Fruit fly (Drosophila melanogaster) whole organism, embryonic: ENCODE results near the gene CG4459.

Experiments used
- Atf3 ChIP-seq: fragments of 200-800 bp; sonication (Bioruptor generic); optimal IDR thresholded peaks from 3 replicates; lab custom pipeline; 2016; ENCODE audit warnings: missing biosample characterization, missing genetic modification characterization
- CG10147 ChIP-seq: fragments of 200-800 bp; sonication (Bioruptor generic); optimal IDR thresholded peaks from 2 replicates; lab custom pipeline; 2019; ENCODE audit warnings: missing biosample characterization, mild to moderate bottlenecking, missing genetic modification characterization, moderate library complexity
- CG10267 ChIP-seq: fragments of 200-800 bp; sonication (Bioruptor generic); optimal IDR thresholded peaks from 2 replicates; lab custom pipeline; 2018; ENCODE audit warnings: missing biosample characterization, mild to moderate bottlenecking, missing genetic modification characterization, moderate library complexity
- CG10543 ChIP-seq: fragments of 200-800 bp; sonication (Bioruptor generic); optimal IDR thresholded peaks from 3 replicates; lab custom pipeline; 2017; ENCODE audit warnings: missing biosample characterization, mild to moderate bottlenecking, missing genetic modification characterization, moderate library complexity
- CG12942 ChIP-seq: fragments of 200-800 bp; sonication (Bioruptor generic); optimal IDR thresholded peaks from 3 replicates; lab custom pipeline; 2016; ENCODE audit warnings: missing biosample characterization, missing genetic modification characterization
- CG13424 ChIP-seq: fragments of 200-800 bp; sonication (Bioruptor generic); optimal IDR thresholded peaks from 2 replicates; lab custom pipeline; 2019; ENCODE audit warnings: missing biosample characterization, mild to moderate bottlenecking, missing genetic modification characterization, moderate library complexity
- CG15073 ChIP-seq: fragments of 200-800 bp; sonication (Bioruptor generic); optimal IDR thresholded peaks from 2 replicates; lab custom pipeline; 2016; ENCODE audit warnings: missing biosample characterization, missing genetic modification characterization
- CG15696 ChIP-seq: fragments of 200-800 bp; sonication (Bioruptor generic); optimal IDR thresholded peaks from 2 replicates; lab custom pipeline; 2019; ENCODE audit warnings: missing biosample characterization, mild to moderate bottlenecking, missing genetic modification characterization, moderate library complexity
- CG17361 ChIP-seq: fragments of 200-800 bp; sonication (Bioruptor generic); IDR thresholded peaks from 3 replicates; pipeline ENCODE4 v1.3.6; 2022; ENCODE audit warnings: missing biosample characterization, missing genetic modification characterization
- CG18262 ChIP-seq: fragments of 200-800 bp; optimal IDR thresholded peaks from 3 replicates; lab custom pipeline; 2019; ENCODE audit warnings: missing biosample characterization, mild to moderate bottlenecking, missing genetic modification characterization, moderate library complexity
- CG30431 ChIP-seq: fragments of 200-800 bp; sonication (Bioruptor generic); optimal IDR thresholded peaks from 2 replicates; lab custom pipeline; 2017; ENCODE audit warnings: missing biosample characterization, missing genetic modification characterization
- CG31441 ChIP-seq: fragments of 200-800 bp; sonication (Bioruptor generic); IDR thresholded peaks from 2 replicates; pipeline ENCODE4 v1.3.6; 2022; ENCODE audit warnings: missing biosample characterization, missing genetic modification characterization
- CG32772 ChIP-seq: fragments of 200-800 bp; sonication (Bioruptor generic); IDR thresholded peaks from 2 replicates; pipeline ENCODE4 v1.3.6; 2022; ENCODE audit warnings: missing biosample characterization, missing genetic modification characterization
- CG4360 ChIP-seq: fragments of 200-800 bp; sonication (Bioruptor generic); IDR thresholded peaks from 2 replicates; pipeline ENCODE4 v1.3.6; 2022; ENCODE audit warnings: missing biosample characterization, missing genetic modification characterization
- CG5953 ChIP-seq: fragments of 200-800 bp; sonication (Bioruptor generic); IDR thresholded peaks from 2 replicates; pipeline ENCODE4 v1.3.6; 2022; ENCODE audit warnings: missing biosample characterization, missing genetic modification characterization
- CG8281 ChIP-seq: fragments of 200-800 bp; sonication (Bioruptor generic); optimal IDR thresholded peaks from 2 replicates; lab custom pipeline; 2018; ENCODE audit warnings: missing biosample characterization, mild to moderate bottlenecking, missing genetic modification characterization, moderate library complexity
- CG8359 ChIP-seq: fragments of 200-800 bp; sonication (Bioruptor generic); optimal IDR thresholded peaks from 2 replicates; lab custom pipeline; 2017; ENCODE audit warnings: missing biosample characterization, mild to moderate bottlenecking, missing genetic modification characterization, borderline replicate concordance
- CG9727 ChIP-seq: fragments of 200-800 bp; sonication (Bioruptor generic); optimal IDR thresholded peaks from 3 replicates; lab custom pipeline; 2017; ENCODE audit warnings: missing biosample characterization, mild to moderate bottlenecking, missing genetic modification characterization
- CG9817 ChIP-seq: fragments of 200-800 bp; sonication (Bioruptor generic); optimal IDR thresholded peaks from 2 replicates; lab custom pipeline; 2018; ENCODE audit warnings: missing biosample characterization, mild to moderate bottlenecking, missing genetic modification characterization, moderate library complexity
- CHES-1-like ChIP-seq: fragments of 200-800 bp; sonication (Bioruptor generic); optimal IDR thresholded peaks from 2 replicates; lab custom pipeline; 2016; ENCODE audit warnings: missing biosample characterization, missing genetic modification characterization
- D19B ChIP-seq: fragments of 200-800 bp; sonication (Bioruptor generic); optimal IDR thresholded peaks from 2 replicates; lab custom pipeline; 2017; ENCODE audit warnings: missing biosample characterization, mild to moderate bottlenecking, missing genetic modification characterization
- Dad ChIP-seq: fragments of 200-800 bp; sonication (Bioruptor generic); optimal IDR thresholded peaks from 3 replicates; lab custom pipeline; 2016; ENCODE audit warnings: missing biosample characterization, missing genetic modification characterization
- ERR ChIP-seq: fragments of 200-800 bp; sonication (Bioruptor generic); optimal IDR thresholded peaks from 2 replicates; lab custom pipeline; 2016; ENCODE audit warnings: missing biosample characterization, missing genetic modification characterization
- Ets97D ChIP-seq: fragments of 200-800 bp; sonication (Bioruptor generic); optimal IDR thresholded peaks from 3 replicates; lab custom pipeline; 2016; ENCODE audit warnings: missing biosample characterization, missing genetic modification characterization
- Med ChIP-seq: fragments of 200-800 bp; sonication (Bioruptor generic); peaks from one replicate; lab custom pipeline; 2016; ENCODE audit warnings: missing biosample characterization, missing genetic modification characterization, mild to moderate bottlenecking, inconsistent platforms, moderate library complexity
- Poxn ChIP-seq: fragments of 200-800 bp; sonication (Bioruptor generic); IDR thresholded peaks from 2 replicates; pipeline ENCODE4 v1.3.6; 2022; ENCODE audit warnings: missing biosample characterization, missing genetic modification characterization
- Sox100B ChIP-seq: fragments of 200-800 bp; sonication (Bioruptor generic); optimal IDR thresholded peaks from 3 replicates; lab custom pipeline; 2018; ENCODE audit warnings: missing biosample characterization, mild to moderate bottlenecking, missing genetic modification characterization
- ac ChIP-seq: fragments of 200-800 bp; sonication (Bioruptor generic); optimal IDR thresholded peaks from 3 replicates; lab custom pipeline; 2017; ENCODE audit warnings: missing biosample characterization, mild to moderate bottlenecking, missing genetic modification characterization
- bbx ChIP-seq: fragments of 200-800 bp; sonication (Bioruptor generic); IDR thresholded peaks from 2 replicates; pipeline ENCODE4 v1.3.6; 2022; ENCODE audit warnings: missing biosample characterization, missing genetic modification characterization; ENCODE audit not compliant: partially characterized antibody
- bcd ChIP-seq: fragments of 200-800 bp; sonication (Bioruptor generic); optimal IDR thresholded peaks from 2 replicates; lab custom pipeline; 2017; ENCODE audit warnings: missing biosample characterization, mild to moderate bottlenecking, missing genetic modification characterization
- gem ChIP-seq: fragments of 200-800 bp; sonication (Bioruptor generic); optimal IDR thresholded peaks from 2 replicates; lab custom pipeline; 2019; ENCODE audit warnings: missing biosample characterization, mild to moderate bottlenecking, missing genetic modification characterization, moderate library complexity
- insv ChIP-seq, 2 experiments: fragments of 200-800 bp; sonication (Bioruptor generic); optimal IDR thresholded peaks; 3 replicates each; lab custom pipeline; 2016 to 2018; ENCODE audit warnings: missing biosample characterization in 2 of 2, missing genetic modification characterization in 2 of 2
- jing ChIP-seq: fragments of 200-800 bp; sonication (Bioruptor generic); optimal IDR thresholded peaks from 2 replicates; lab custom pipeline; 2018; ENCODE audit warnings: missing biosample characterization, mild to moderate bottlenecking, missing genetic modification characterization
- knrl ChIP-seq: fragments of 200-800 bp; sonication (Bioruptor generic); IDR thresholded peaks from 3 replicates; pipeline ENCODE4 v1.3.6; 2022; ENCODE audit warnings: missing biosample characterization, missing genetic modification characterization; ENCODE audit not compliant: partially characterized antibody
- lab ChIP-seq: fragments of 200-800 bp; sonication (Bioruptor generic); optimal IDR thresholded peaks from 3 replicates; lab custom pipeline; 2017; ENCODE audit warnings: missing biosample characterization, missing genetic modification characterization, mild to moderate bottlenecking, moderate library complexity, missing genetic modification reagents
- lola ChIP-seq, 3 experiments: fragments of >200 bp in 2 of 3; fragments of 200-800 bp in 1 of 3; sonication (Bioruptor generic) in 1 of 3; optimal IDR thresholded peaks; 2 replicates each; lab custom pipeline; 2017 to 2019; ENCODE audit warnings: missing biosample characterization in 3 of 3, missing genetic modification characterization in 3 of 3, mild to moderate bottlenecking in 1 of 3, moderate library complexity in 1 of 3
- mld ChIP-seq: fragments of 200-800 bp; sonication (Bioruptor generic); IDR thresholded peaks from 3 replicates; pipeline ENCODE4 v1.3.6; 2022; ENCODE audit warnings: missing biosample characterization, missing genetic modification characterization; ENCODE audit not compliant: partially characterized antibody
- nerfin-1 ChIP-seq: fragments of 200-800 bp; sonication (Bioruptor generic); optimal IDR thresholded peaks from 3 replicates; lab custom pipeline; 2019; ENCODE audit warnings: missing biosample characterization, mild to moderate bottlenecking, missing genetic modification characterization, moderate library complexity
- nerfin-2 ChIP-seq: fragments of 200-800 bp; sonication (Bioruptor generic); IDR thresholded peaks from 2 replicates; pipeline ENCODE4 v1.3.6; 2022; ENCODE audit warnings: missing biosample characterization, missing genetic modification characterization; ENCODE audit not compliant: partially characterized antibody
- org-1 ChIP-seq: fragments of 200-800 bp; sonication (Bioruptor generic); optimal IDR thresholded peaks from 2 replicates; lab custom pipeline; 2017; ENCODE audit warnings: missing biosample characterization, missing genetic modification characterization
- peb ChIP-seq: fragments of 200-800 bp; sonication (Bioruptor generic); IDR thresholded peaks from 2 replicates; pipeline ENCODE4 v1.3.6; 2022; ENCODE audit warnings: missing biosample characterization, missing genetic modification characterization
- pros ChIP-seq: fragments of 200-800 bp; sonication (Bioruptor generic); optimal IDR thresholded peaks from 3 replicates; lab custom pipeline; 2019; ENCODE audit warnings: missing biosample characterization, mild to moderate bottlenecking, missing genetic modification characterization, moderate library complexity
- sob ChIP-seq: fragments of 200-800 bp; sonication (Bioruptor generic); IDR thresholded peaks from 2 replicates; pipeline ENCODE4 v1.3.6; 2022; ENCODE audit warnings: missing biosample characterization, missing genetic modification characterization
- sqz ChIP-seq: fragments of 200-800 bp; sonication (Bioruptor generic); optimal IDR thresholded peaks from 3 replicates; lab custom pipeline; 2018; ENCODE audit warnings: missing biosample characterization, mild to moderate bottlenecking, missing genetic modification characterization
- stc ChIP-seq: fragments of 200-800 bp; sonication (Bioruptor generic); IDR thresholded peaks from 2 replicates; pipeline ENCODE4 v1.3.6; 2022; ENCODE audit warnings: missing biosample characterization, missing genetic modification characterization
- tin ChIP-seq: fragments of 200-800 bp; sonication (Bioruptor generic); optimal IDR thresholded peaks from 3 replicates; lab custom pipeline; 2016; ENCODE audit warnings: missing biosample characterization, missing genetic modification characterization
- vvl ChIP-seq: fragments of 200-800 bp; sonication (Bioruptor generic); IDR thresholded peaks from 2 replicates; pipeline ENCODE4 v1.3.6; 2022; ENCODE audit warnings: missing biosample characterization, missing genetic modification characterization
- zen2 ChIP-seq: fragments of 200-800 bp; sonication (Bioruptor generic); IDR thresholded peaks from 3 replicates; pipeline ENCODE4 v1.3.6; 2022; ENCODE audit warnings: missing biosample characterization, missing genetic modification characterization; ENCODE audit not compliant: partially characterized antibody

Gene CG4459

DNA sequence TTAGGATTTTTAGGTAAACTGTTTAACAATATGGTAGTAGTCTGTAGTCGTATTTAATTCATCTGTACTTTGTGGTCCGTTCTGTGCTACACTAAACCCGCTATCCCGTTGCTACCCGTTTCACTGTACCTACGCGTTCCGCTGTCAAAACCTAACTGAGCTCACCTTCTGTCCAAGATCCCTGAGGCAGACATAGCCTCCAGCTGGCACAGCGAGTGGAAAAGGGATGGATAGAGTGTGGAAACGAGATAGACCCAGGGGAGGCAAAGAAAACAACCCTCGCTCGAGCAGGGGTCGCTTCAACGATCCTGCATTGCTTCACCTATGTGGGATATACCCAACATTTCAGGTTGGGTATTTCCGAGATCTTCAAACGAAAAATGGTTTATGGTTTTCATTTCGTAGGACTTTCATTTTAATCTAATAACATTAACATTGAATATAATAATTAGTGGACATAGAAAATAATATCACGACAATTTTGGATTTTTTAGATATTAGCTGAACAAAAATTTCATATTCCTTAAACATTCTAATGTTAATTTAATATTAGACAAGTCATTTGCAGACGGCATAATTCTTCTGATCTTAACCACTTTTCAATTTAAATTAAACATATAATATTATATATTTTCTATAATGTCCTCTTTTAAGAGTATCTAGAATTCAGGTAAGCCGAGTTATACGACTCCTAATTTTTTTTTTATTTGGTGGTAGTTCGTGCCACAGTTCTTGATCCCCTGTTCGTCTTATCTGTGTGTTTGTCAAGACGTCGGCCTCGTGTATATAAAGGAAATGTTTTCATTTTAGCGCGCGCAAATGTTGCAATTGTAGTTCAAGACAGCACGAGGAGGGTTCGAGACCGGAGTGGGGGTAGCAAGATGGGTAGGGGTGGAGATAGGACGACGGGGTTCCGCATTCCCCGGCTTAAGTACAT lies 6.7 kb upstream of the CG4459 start, which contains the start of gene mira (continued):
- TF ChIP-seq CHES-1-like (GFP tag; lab: Kevin White, UChicago) (no peak), CG4360 (no peak), CG15073 (no peak), Med (peak; percentile 23), lab (GFP tag; lab: Kevin White, UChicago) (no peak), CG13424 (no peak), CG17361 (GFP tag; lab: Robert Waterston, UW) (peak; percentile 20; the same call in 1 of the 3 replicates), nerfin-2 (no peak), jing (GFP tag; lab: Kevin White, UChicago) (no peak), Dad (GFP tag; lab: Kevin White, UChicago) (no peak), CG5953 (GFP tag; lab: Robert Waterston, UW) (no peak), pros (GFP tag; lab: Kevin White, UChicago) (peak; percentile 93), bbx (GFP tag; lab: Robert Waterston, UW) (no peak; the same call in 1 of the 2 replicates), CG12942 (GFP tag; lab: Kevin White, UChicago) (no peak), stc (GFP tag; lab: Robert Waterston, UW) (no peak), sqz (GFP tag; lab: Kevin White, UChicago) (peak; percentile 47), D19B (GFP tag; lab: Kevin White, UChicago) (no peak), Poxn (GFP tag; lab: Robert Waterston, UW) (no peak), CG9817 (tag; lab: Kevin White, UChicago) (no peak), gem (tag; lab: Kevin White, UChicago) (no peak), vvl (GFP tag; lab: Robert Waterston, UW) (no peak), org-1 (no peak), CG18262 (tag; lab: Kevin White, UChicago) (peak; percentile 56), peb (GFP tag; lab: Robert Waterston, UW) (no peak), CG10543 (no peak), ERR (GFP tag; lab: Kevin White, UChicago) (no peak), lola (GFP tag; optimal IDR thresholded peaks at IDR 0.05; lab: Kevin White, UChicago) (peak in 1 of 3 experiments; percentile 78), CG15696 (peak; percentile 59), CG9727 (peak; percentile 73), insv (GFP tag; optimal IDR thresholded peaks at IDR 0.05; lab: Kevin White, UChicago) (no peak), bcd (GFP tag; lab: Kevin White, UChicago) (no peak), CG8359 (GFP tag; lab: Kevin White, UChicago) (no peak), CG10147 (GFP tag; lab: Kevin White, UChicago) (no peak), Sox100B (no peak), zen2 (GFP tag; lab: Robert Waterston, UW) (no peak), ac (peak; percentile 45), tin (GFP tag; lab: Kevin White, UChicago) (no peak), CG32772 (GFP tag; lab: Robert Waterston, UW) (no peak), knrl (GFP tag; lab: Robert Waterston, UW) (no peak), nerfin-1 (tag; lab: Kevin White, UChicago) (peak; percentile 22), Atf3 (no peak), mld (GFP tag; lab: Robert Waterston, UW) (no peak), CG10267 (tag; lab: Kevin White, UChicago) (peak; percentile 36), CG30431 (GFP tag; lab: Kevin White, UChicago) (no peak), CG31441 (GFP tag; lab: Robert Waterston, UW) (0 out of 2 replicates have a peak, but pooled peaks have one; percentile 28), Ets97D (GFP tag; lab: Kevin White, UChicago) (no peak), sob (no peak), CG8281 (tag; lab: Kevin White, UChicago) (no peak)
